Worm (Caenorhabditis elegans): ENCODE measurements around the gene C18E9.7.

The C18E9.7 gene

ce11 chrII:8930763-8931162 lies 51.8 kb downstream of the C18E9.7 start, which contains the start of gene enol-1:
Gene enol-1 (plus strand): TSS chrII:8930997.
- TF ChIP-seq hnd-1 (tag; optimal IDR thresholded peaks at IDR 0.05) (no peak), ceh-36 (tag; optimal IDR thresholded peaks at IDR 0.05) (no peak), tra-4 (tag; optimal IDR thresholded peaks at IDR 0.05) (no peak), flt-1 (GFP tag; IDR thresholded peaks at IDR 0.05) (no peak), sea-1 (GFP tag; conservative IDR thresholded peaks at IDR 0.05) (no peak), aly-1 (tag; optimal IDR thresholded peaks at IDR 0.05) (no peak), hmbx-1 (tag; optimal IDR thresholded peaks at IDR 0.05) (no peak), F13C5.2 (tag; optimal IDR thresholded peaks at IDR 0.05) (no peak), tbx-37 (GFP tag; conservative IDR thresholded peaks at IDR 0.05) (no peak), B0310.2 (tag; optimal IDR thresholded peaks at IDR 0.05) (no peak), pes-1 (GFP tag; IDR thresholded peaks at IDR 0.05) (no peak)

- no peak for TF ChIP-seq hmg-4 (GFP tag; optimal IDR thresholded peaks at IDR 0.05)
- TF ChIP-seq tra-4 (tag; optimal IDR thresholded peaks at IDR 0.05) = peak; percentile 22
Measured at ce11 chrII:8929771-8930170, 52.8 kb downstream of the C18E9.7 start, which contains the start of gene mrpl-50. Gene mrpl-50 (plus strand): TSS chrII:8929841.

All from whole organism, early embryonic.